Fruit fly (Drosophila melanogaster) whole organism, prepupa: ENCODE results near the gene tefu.
A peak's percentile ranks its signal among the peaks of the same experiment; 100 is the strongest.

Experiments
- CG31627 ChIP-seq: fragments of 200-800 bp; sonication (Bioruptor generic); optimal IDR thresholded peaks from 3 replicates; lab custom pipeline; 2016; ENCODE audit warnings: missing biosample characterization, missing genetic modification characterization
- CG34406 ChIP-seq: fragments of 200-800 bp; sonication (Bioruptor generic); optimal IDR thresholded peaks from 3 replicates; lab custom pipeline; 2016; ENCODE audit warnings: missing biosample characterization, missing genetic modification characterization
- CG6792 ChIP-seq: fragments of 200-800 bp; sonication (Bioruptor generic); optimal IDR thresholded peaks from 3 replicates; lab custom pipeline; 2016; ENCODE audit warnings: missing biosample characterization, missing genetic modification characterization
- dac ChIP-seq: fragments of 200-800 bp; sonication (Bioruptor generic); optimal IDR thresholded peaks from 2 replicates; lab custom pipeline; 2017; ENCODE audit warnings: missing biosample characterization, mild to moderate bottlenecking, missing genetic modification characterization

dm6 chr3R:15250454-15250853, 8.4 kb upstream of the tefu start:
- TF ChIP-seq CG34406 (no peak), CG6792 (GFP tag; lab: Kevin White, UChicago) (peak; percentile 46), dac (no peak), CG31627 (peak; percentile 3)
